Fruit fly (Drosophila melanogaster): ENCODE data around the gene CG15282.

DNA sequence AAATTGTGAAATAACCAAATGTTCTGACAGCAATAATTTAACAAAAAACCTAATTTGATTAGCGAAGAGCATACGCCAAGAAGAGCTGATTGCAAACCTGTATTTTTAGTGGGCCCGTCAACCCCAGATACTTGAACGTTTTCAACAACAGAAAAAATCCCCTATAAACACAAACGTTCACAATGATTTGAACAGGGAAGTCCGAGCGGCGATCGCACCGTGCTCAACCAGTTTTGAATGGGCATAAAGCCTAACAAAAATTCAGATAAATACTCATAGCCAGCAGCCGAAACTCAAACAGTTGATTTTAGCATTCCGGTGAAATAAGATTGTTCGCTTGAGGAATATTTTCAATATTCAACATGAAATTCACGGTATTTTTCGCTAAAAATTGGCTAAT, 1.2 kb downstream of the CG15282 start, which contains the start of gene CG34165:
- no peak for TF ChIP-seq gl (tag; optimal IDR thresholded peaks at IDR 0.05)
- no peak for TF ChIP-seq CG14655 (GFP tag; optimal IDR thresholded peaks at IDR 0.05)
- no peak for TF ChIP-seq CG15710 (tag; optimal IDR thresholded peaks at IDR 0.05)
- TF ChIP-seq Ets98B (GFP tag; IDR thresholded peaks at IDR 0.05), result no peak
- peak; percentile 44; the same call in 1 of the 3 replicates for TF ChIP-seq CG4496 (GFP tag; IDR thresholded peaks at IDR 0.05)
- no peak for TF ChIP-seq Pif1A (GFP tag; optimal IDR thresholded peaks at IDR 0.05)
- TF ChIP-seq CG8301 (tag; optimal IDR thresholded peaks at IDR 0.05), result no peak
- TF ChIP-seq Pif1B (GFP tag; optimal IDR thresholded peaks at IDR 0.05), result no peak

Data from whole organism, pupa.